Worm (Caenorhabditis elegans): Measurements from ENCODE around the gene F43E2.6.
A peak's percentile ranks its signal among the peaks of the same experiment; 100 is the strongest.

Gene F43E2.6

ce11 chrII:7348063-7348462 is 20.6 kb downstream of the F43E2.6 start (continued):
- TF ChIP-seq ceh-32 (tag; optimal IDR thresholded peaks at IDR 0.05; ENCODE audit: poor library complexity) (no peak), daf-16 (GFP tag; optimal IDR thresholded peaks at IDR 0.05) (no peak), daf-16 (tag; optimal IDR thresholded peaks at IDR 0.05) (no peak), vab-7 (GFP tag; IDR thresholded peaks at IDR 0.05) (no peak), Y48G9A.11 (GFP tag; IDR thresholded peaks at IDR 0.05) (no peak)

ce11 chrII:7345858-7346257 is 22.8 kb downstream of the F43E2.6 start:
- TF ChIP-seq attf-4 (tag; optimal IDR thresholded peaks at IDR 0.05) (no peak), fkh-10 (GFP tag; optimal IDR thresholded peaks at IDR 0.05) (no peak), mes-2 (tag; optimal IDR thresholded peaks at IDR 0.05; ENCODE audit: poor library complexity, severe bottlenecking) (no peak), Y105C5A.15 (GFP tag; IDR thresholded peaks at IDR 0.05) (no peak), nhr-41 (GFP tag; IDR thresholded peaks at IDR 0.05) (no peak), nhr-111 (GFP tag; optimal IDR thresholded peaks at IDR 0.05) (no peak), hlh-11 (tag; optimal IDR thresholded peaks at IDR 0.05) (peak; percentile 4), lin-13 (GFP tag; optimal IDR thresholded peaks at IDR 0.05) (no peak), lin-38 (GFP tag; IDR thresholded peaks at IDR 0.05) (no peak), nhr-11 (tag; optimal IDR thresholded peaks at IDR 0.05) (no peak), unc-62 (GFP tag; optimal IDR thresholded peaks at IDR 0.05 in 1 of 2) (peak in 1 of 2 experiments; percentile 98), unc-62 (tag; optimal IDR thresholded peaks at IDR 0.05) (no peak), lin-29 (GFP tag; IDR thresholded peaks at IDR 0.05) (no peak), zip-2 (tag; optimal IDR thresholded peaks at IDR 0.05) (no peak), vab-7 (GFP tag; IDR thresholded peaks at IDR 0.05) (no peak), spr-3 (GFP tag; optimal IDR thresholded peaks at IDR 0.05) (no peak)

ce11 chrII:7343668-7344067 is 25.0 kb downstream of the F43E2.6 start:
- no peak for TF ChIP-seq arid-1 (GFP tag; conservative IDR thresholded peaks at IDR 0.05)
- TF ChIP-seq aha-1 (tag), result peak; percentile 6
- no peak for TF ChIP-seq mdl-1 (tag; optimal IDR thresholded peaks at IDR 0.05)
- no peak for TF ChIP-seq set-16 (GFP tag; IDR thresholded peaks at IDR 0.05)
- 0 out of 2 replicates have a peak, but pooled peaks have one; percentile 8 for TF ChIP-seq T26A8.4 (GFP tag; IDR thresholded peaks at IDR 0.05)
- 0 out of 2 replicates have a peak, but pooled peaks have one; percentile 16 for TF ChIP-seq dmd-8 (GFP tag; IDR thresholded peaks at IDR 0.05)

- TF ChIP-seq mdl-1 (tag; optimal IDR thresholded peaks at IDR 0.05) (peak; percentile 25 to 78), nhr-28 (tag; optimal IDR thresholded peaks at IDR 0.05) (peak; percentile 74), mxl-2 (GFP tag; conservative IDR thresholded peaks at IDR 0.05) (no peak), hlh-11 (tag; optimal IDR thresholded peaks at IDR 0.05) (peak; percentile 62), aha-1 (tag) (peak; percentile 56), mxl-3 (GFP tag; optimal IDR thresholded peaks at IDR 0.05) (peak; percentile 62), set-16 (GFP tag; IDR thresholded peaks at IDR 0.05) (no peak), mep-1 (tag; optimal IDR thresholded peaks at IDR 0.05) (peak; percentile 13), unc-62 (GFP tag; optimal IDR thresholded peaks at IDR 0.05 in 1 of 2) (peak in 1 of 2 experiments; percentile 98), unc-62 (tag; optimal IDR thresholded peaks at IDR 0.05) (no peak), hlh-30 (tag; optimal IDR thresholded peaks at IDR 0.05; ENCODE audit: insufficient read depth) (peak; percentile 29), nhr-48 (tag; optimal IDR thresholded peaks at IDR 0.05) (peak; percentile 40), nhr-6 (tag; optimal IDR thresholded peaks at IDR 0.05) (no peak)
Observed at ce11 chrII:7342884-7343283, 25.8 kb downstream of the F43E2.6 start.

ce11 chrII:7341572-7342303 is 26.9 kb downstream of the F43E2.6 start:
- peak; percentile 18 for TF ChIP-seq hlh-11 (tag; optimal IDR thresholded peaks at IDR 0.05)
- no peak for TF ChIP-seq nhr-111 (GFP tag; optimal IDR thresholded peaks at IDR 0.05)
- no peak for TF ChIP-seq Y5F2A.4 (GFP tag; optimal IDR thresholded peaks at IDR 0.05)
- peak in 1 of 2 experiments; percentile 26 for TF ChIP-seq unc-62 (GFP tag; optimal IDR thresholded peaks at IDR 0.05 in 1 of 2)
- TF ChIP-seq unc-62 (tag; optimal IDR thresholded peaks at IDR 0.05), result no peak
- no peak for TF ChIP-seq set-16 (GFP tag; IDR thresholded peaks at IDR 0.05)
- TF ChIP-seq dmd-6 (GFP tag; IDR thresholded peaks at IDR 0.05), result peak; percentile 19; the same call in 1 of the 2 replicates
- no peak for TF ChIP-seq unc-39 (tag; optimal IDR thresholded peaks at IDR 0.05)
- peak; percentile 9 for TF ChIP-seq hlh-30 (tag; optimal IDR thresholded peaks at IDR 0.05; ENCODE audit: insufficient read depth)
- TF ChIP-seq zfp-2 (tag; optimal IDR thresholded peaks at IDR 0.05), result no peak
- peak; percentile 97 for TF ChIP-seq aha-1 (tag)
- TF ChIP-seq D1046.2 (GFP tag; IDR thresholded peaks at IDR 0.05), result no peak
- TF ChIP-seq mep-1 (tag; optimal IDR thresholded peaks at IDR 0.05), result no peak
- peak; percentile 55 to 73 for TF ChIP-seq hif-1 (tag; optimal IDR thresholded peaks at IDR 0.05)
